Fruit fly (Drosophila melanogaster): ENCODE results near the gene poe.

The poe gene

DNA sequence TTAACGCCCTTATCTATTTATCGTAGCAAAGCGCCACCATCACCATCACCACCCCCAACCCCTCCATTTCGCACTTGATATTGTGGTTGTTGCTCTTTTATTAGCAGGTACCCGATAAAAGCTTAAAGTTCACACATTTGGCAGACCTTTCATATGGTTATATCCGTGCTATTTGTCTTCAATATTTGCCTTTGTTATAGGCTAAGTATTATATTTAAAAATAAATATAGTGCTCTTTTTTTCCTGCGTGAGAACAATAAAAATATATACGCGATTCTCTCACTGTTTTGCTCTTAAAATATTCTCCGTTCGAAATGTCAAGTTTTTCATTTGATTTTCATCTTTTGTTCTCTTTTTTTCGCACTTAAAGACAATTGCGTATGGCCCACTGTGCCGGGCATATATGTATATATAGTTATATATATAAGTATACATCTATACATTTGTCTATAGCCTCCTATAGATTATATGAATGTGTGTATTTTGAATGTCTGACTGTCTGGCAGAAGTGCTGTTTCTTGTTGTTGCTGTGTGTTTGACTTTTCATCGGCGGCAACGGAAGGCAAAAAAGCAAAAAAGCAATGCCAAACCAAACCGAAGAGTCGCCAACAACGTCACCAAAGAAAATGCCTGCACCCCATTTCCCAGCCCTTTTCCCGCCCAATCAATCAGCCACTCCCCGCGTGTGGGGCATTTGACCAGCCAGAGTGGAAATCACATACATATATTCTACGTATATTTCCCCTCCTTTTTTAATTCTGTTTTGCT is 22.8 kb upstream of the poe start (continued):
- TF ChIP-seq CG15514 (GFP tag; optimal IDR thresholded peaks at IDR 0.05) = peak; percentile 4
- peak; percentile 7 for TF ChIP-seq lab (GFP tag; optimal IDR thresholded peaks at IDR 0.05)
- TF ChIP-seq C15 (GFP tag; IDR thresholded peaks at IDR 0.05) = no peak
- TF ChIP-seq Ravus (GFP tag; IDR thresholded peaks at IDR 0.05) = no peak
- TF ChIP-seq grau (tag; optimal IDR thresholded peaks at IDR 0.05) = peak; percentile 13
- TF ChIP-seq CG3726 (GFP tag; IDR thresholded peaks at IDR 0.05) = no peak
- TF ChIP-seq CG2678 (tag; optimal IDR thresholded peaks at IDR 0.05) = peak; percentile 12
- TF ChIP-seq gt (GFP tag; IDR thresholded peaks at IDR 0.05) = no peak
- peak; percentile 5 for TF ChIP-seq sd (tag; optimal IDR thresholded peaks at IDR 0.05)
- TF ChIP-seq CG9437 (GFP tag; optimal IDR thresholded peaks at IDR 0.05) = no peak
- TF ChIP-seq CkIIα-i1 (GFP tag; IDR thresholded peaks at IDR 0.05) = no peak
- no peak for TF ChIP-seq CG12744 (GFP tag; optimal IDR thresholded peaks at IDR 0.05)
- TF ChIP-seq sens (GFP tag) = peak; percentile 40
- TF ChIP-seq Sry-δ (GFP tag; optimal IDR thresholded peaks at IDR 0.05) = no peak
- TF ChIP-seq CG7786 (GFP tag; optimal IDR thresholded peaks at IDR 0.05) = no peak
- no peak for TF ChIP-seq ssp (GFP tag; IDR thresholded peaks at IDR 0.05)
- 0 out of 2 replicates have a peak, but pooled peaks have one; percentile 13 for TF ChIP-seq Atf6 (GFP tag; IDR thresholded peaks at IDR 0.05)
- no peak for TF ChIP-seq CG4617 (GFP tag; optimal IDR thresholded peaks at IDR 0.05; ENCODE audit: borderline replicate concordance)

- TF ChIP-seq Med (GFP tag) (peak; percentile 62), Pdp1 (GFP tag; optimal IDR thresholded peaks at IDR 0.05) (peak in 1 of 2 experiments; percentile 31), caup (GFP tag; optimal IDR thresholded peaks at IDR 0.05; ENCODE audit: severe bottlenecking) (no peak), Drgx (GFP tag; IDR thresholded peaks at IDR 0.05) (0 out of 2 replicates have a peak, but pooled peaks have one; percentile 17), eve (GFP tag; optimal IDR thresholded peaks at IDR 0.05) (peak in 1 of 2 experiments; percentile 16), CG8359 (GFP tag; optimal IDR thresholded peaks at IDR 0.05; ENCODE audit: borderline replicate concordance) (no peak), chinmo (GFP tag; IDR thresholded peaks at IDR 0.05; ENCODE audit: partially characterized antibody) (0 out of 4 replicates have a peak, but pooled peaks have one; percentile 5), nom (GFP tag; optimal IDR thresholded peaks at IDR 0.05) (peak; percentile 10), sens (GFP tag) (peak; percentile 54), lbe (GFP tag; optimal IDR thresholded peaks at IDR 0.05) (peak; percentile 2), PHDP (tag; optimal IDR thresholded peaks at IDR 0.05) (no peak), Hr39 (optimal IDR thresholded peaks at IDR 0.05) (peak; percentile 62)
Observed at dm6 chr2L:8093182-8093941, 21.9 kb upstream of the poe start.

DNA sequence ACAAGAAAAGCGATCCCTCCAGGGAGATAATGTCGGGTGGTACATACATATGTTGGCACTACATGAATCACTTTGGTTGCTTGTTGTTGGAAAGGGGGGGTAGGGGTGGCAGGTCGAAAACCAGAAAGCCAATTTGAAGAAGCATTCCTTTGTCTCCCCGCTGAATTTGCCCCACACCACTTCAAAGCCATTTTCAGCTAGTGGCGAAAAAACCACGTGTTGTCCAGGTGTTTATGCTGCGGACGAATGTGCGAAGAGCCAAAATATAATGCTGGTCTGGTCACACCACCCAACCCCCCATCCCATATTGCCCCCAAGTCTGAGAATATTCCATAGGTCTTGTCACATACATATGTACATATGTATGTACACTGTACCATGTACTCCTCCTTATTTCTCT is 20.5 kb upstream of the poe start:
- TF ChIP-seq onecut (GFP tag; IDR thresholded peaks at IDR 0.05) = no peak
- TF ChIP-seq MTF-1 (GFP tag; optimal IDR thresholded peaks at IDR 0.05; ENCODE audit: borderline replicate concordance) = no peak
- no peak for TF ChIP-seq bigmax (GFP tag; optimal IDR thresholded peaks at IDR 0.05)
- TF ChIP-seq prd (optimal IDR thresholded peaks at IDR 0.05) = no peak
- no peak for TF ChIP-seq prd (GFP tag; IDR thresholded peaks at IDR 0.05)
- TF ChIP-seq CG8478 (optimal IDR thresholded peaks at IDR 0.05) = no peak
- TF ChIP-seq fd64A (GFP tag; optimal IDR thresholded peaks at IDR 0.05) = no peak
- no peak for TF ChIP-seq Gug (GFP tag; IDR thresholded peaks at IDR 0.05)
- no peak for TF ChIP-seq CG1603 (tag; optimal IDR thresholded peaks at IDR 0.05)
- TF ChIP-seq CG32772 (GFP tag; IDR thresholded peaks at IDR 0.05) = no peak
- no peak for TF ChIP-seq pan (optimal IDR thresholded peaks at IDR 0.05)
- no peak for TF ChIP-seq pan (GFP tag; optimal IDR thresholded peaks at IDR 0.05 in 1 of 2, IDR thresholded peaks at IDR 0.05 in 1 of 2)
- TF ChIP-seq kay (GFP tag; optimal IDR thresholded peaks at IDR 0.05) = peak; percentile 24
- no peak for TF ChIP-seq sens-2 (GFP tag; IDR thresholded peaks at IDR 0.05)
- TF ChIP-seq inv (GFP tag; IDR thresholded peaks at IDR 0.05; ENCODE audit: partially characterized antibody) = 0 out of 2 replicates have a peak, but pooled peaks have one; percentile 12
- no peak for TF ChIP-seq z (GFP tag; IDR thresholded peaks at IDR 0.05)
- no peak for TF ChIP-seq CG10565 (GFP tag; optimal IDR thresholded peaks at IDR 0.05)
- TF ChIP-seq ac (GFP tag; optimal IDR thresholded peaks at IDR 0.05) = no peak
- no peak for TF ChIP-seq tio (GFP tag; optimal IDR thresholded peaks at IDR 0.05)
